Worm (Caenorhabditis elegans) whole organism, young adult: ENCODE measurements around the gene mdmh-35.

Experiments
- B0019.2 ChIP-seq: fragments of 200-800 bp; sonication (Bioruptor generic); conservative IDR thresholded peaks from 2 replicates; pipeline ENCODE4 v1.3.6; 2022; ENCODE audit warnings: missing genetic modification reagents, missing genetic modification characterization, missing compliant biosample characterization
- F22D6.2 ChIP-seq: sonication (generic microtip); optimal IDR thresholded peaks from 2 replicates; lab custom pipeline; 2016; ENCODE audit warnings: mild to moderate bottlenecking, missing genetic modification characterization, missing compliant biosample characterization
- F39B2.1 ChIP-seq: fragments of 200-800 bp; sonication (Bioruptor generic); IDR thresholded peaks from 2 replicates; pipeline ENCODE4 v1.3.6; 2022; ENCODE audit warnings: missing genetic modification reagents, missing genetic modification characterization, missing compliant biosample characterization
- F57A8.1 ChIP-seq: fragments of 200-800 bp; sonication (Bioruptor generic); optimal IDR thresholded peaks from 2 replicates; lab custom pipeline; 2018; ENCODE audit warnings: mild to moderate bottlenecking, missing genetic modification characterization, moderate library complexity, missing compliant biosample characterization
- F57C9.4 ChIP-seq: sonication (generic microtip); optimal IDR thresholded peaks from 2 replicates; lab custom pipeline; 2017; ENCODE audit warnings: mild to moderate bottlenecking, missing genetic modification characterization, missing compliant biosample characterization
- Y53F4B.3 ChIP-seq: fragments of 200-800 bp; sonication (Bioruptor generic); IDR thresholded peaks from 2 replicates; pipeline ENCODE4 v1.3.6; 2022; ENCODE audit warnings: missing genetic modification reagents, missing genetic modification characterization, missing compliant biosample characterization
- Y53G8AR.9 ChIP-seq: fragments of 200-800 bp; sonication (Bioruptor generic); conservative IDR thresholded peaks from 2 replicates; pipeline ENCODE4 v1.3.6; 2022; ENCODE audit warnings: missing genetic modification reagents, missing genetic modification characterization, missing compliant biosample characterization
- Y67H2A.10 ChIP-seq: fragments of 200-800 bp; sonication (Bioruptor generic); conservative IDR thresholded peaks from 2 replicates; pipeline ENCODE4 v1.3.6; 2022; ENCODE audit warnings: missing genetic modification reagents, missing genetic modification characterization, missing compliant biosample characterization
- Y79H2A.3 ChIP-seq: fragments of 200-800 bp; sonication (Bioruptor generic); conservative IDR thresholded peaks from 2 replicates; pipeline ENCODE4 v1.3.6; 2022; ENCODE audit warnings: missing genetic modification reagents, missing genetic modification characterization, missing compliant biosample characterization
- ZK185.1 ChIP-seq: sonication (generic microtip); optimal IDR thresholded peaks from 2 replicates; lab custom pipeline; 2016; ENCODE audit warnings: mild to moderate bottlenecking, missing genetic modification characterization, missing compliant biosample characterization; ENCODE audit not compliant: poor library complexity, severe bottlenecking
- ama-1 ChIP-seq, 3 experiments: fragments of 150-350 bp in 1 of 3; sonication (generic microtip) in 2 of 3; optimal IDR thresholded peaks; 2 replicates each; lab custom pipeline; 2014 to 2018; ENCODE audit warnings: missing biosample characterization in 2 of 3, missing genetic modification characterization in 2 of 3, missing genetic modification reagents in 2 of 3
- aptf-3 ChIP-seq: fragments of 200-800 bp; sonication (Bioruptor generic); IDR thresholded peaks from 2 replicates; pipeline ENCODE4 v1.3.6; 2022; ENCODE audit warnings: missing genetic modification characterization, missing compliant biosample characterization
- atf-7 ChIP-seq: sonication (generic microtip); optimal IDR thresholded peaks from 2 replicates; lab custom pipeline; 2017; ENCODE audit warnings: mild to moderate bottlenecking, missing genetic modification characterization, missing compliant biosample characterization
- bed-1 ChIP-seq: fragments of 200-800 bp; sonication (Bioruptor generic); IDR thresholded peaks from 2 replicates; pipeline ENCODE4 v1.3.6; 2022; ENCODE audit warnings: missing genetic modification reagents, missing genetic modification characterization, missing compliant biosample characterization
- die-1 ChIP-seq: sonication (generic microtip); optimal IDR thresholded peaks from 2 replicates; lab custom pipeline; 2016; ENCODE audit warnings: missing genotype, mild to moderate bottlenecking, missing genetic modification characterization, missing compliant biosample characterization
- egl-18 ChIP-seq: fragments of 200-800 bp; sonication (Bioruptor generic); IDR thresholded peaks from 2 replicates; pipeline ENCODE4 v1.3.6; 2022; ENCODE audit warnings: missing genetic modification reagents, missing genetic modification characterization, missing compliant biosample characterization
- egrh-3 ChIP-seq: fragments of 200-800 bp; sonication (Bioruptor generic); IDR thresholded peaks from 2 replicates; pipeline ENCODE4 v1.3.6; 2022; ENCODE audit warnings: missing genetic modification reagents, missing genetic modification characterization, missing compliant biosample characterization
- ets-4 ChIP-seq: fragments of 200-800 bp; sonication (Bioruptor generic); optimal IDR thresholded peaks from 2 replicates; lab custom pipeline; 2018; ENCODE audit warnings: mild to moderate bottlenecking, missing genetic modification characterization, missing compliant biosample characterization
- fkh-3 ChIP-seq: sonication (generic microtip); optimal IDR thresholded peaks from 2 replicates; lab custom pipeline; 2016; ENCODE audit warnings: mild to moderate bottlenecking, missing genetic modification characterization, missing compliant biosample characterization
- hlh-12 ChIP-seq: sonication (generic microtip); optimal IDR thresholded peaks from 2 replicates; lab custom pipeline; 2016; ENCODE audit warnings: missing genetic modification characterization, missing compliant biosample characterization
- hlh-26 ChIP-seq: fragments of 200-800 bp; sonication (Bioruptor generic); conservative IDR thresholded peaks from 2 replicates; pipeline ENCODE4 v1.3.6; 2022; ENCODE audit warnings: missing genetic modification reagents, missing genetic modification characterization, missing compliant biosample characterization
- hrde-1 ChIP-seq: sonication (generic microtip); optimal IDR thresholded peaks from 2 replicates; lab custom pipeline; 2016; ENCODE audit warnings: missing genetic modification characterization, mild to moderate bottlenecking, missing compliant biosample characterization, moderate library complexity, missing genotype, missing genetic modification reagents, borderline replicate concordance
- hsf-1 ChIP-seq: fragments of 200-800 bp; sonication (Bioruptor generic); IDR thresholded peaks from 2 replicates; pipeline ENCODE4 v1.3.6; 2022; ENCODE audit warnings: missing genetic modification reagents, missing genetic modification characterization, missing compliant biosample characterization
- lag-1 ChIP-seq: fragments of 200-800 bp; sonication (Bioruptor generic); IDR thresholded peaks from 2 replicates; pipeline ENCODE4 v1.3.6; 2022; ENCODE audit warnings: missing genetic modification reagents, missing genetic modification characterization, missing compliant biosample characterization
- let-607 ChIP-seq, 2 experiments: fragments of 200-800 bp in 1 of 2; sonication (Bioruptor generic) in 1 of 2; sonication (generic microtip) in 1 of 2; optimal IDR thresholded peaks; 2 replicates each; lab custom pipeline; 2016 to 2018; ENCODE audit warnings: mild to moderate bottlenecking in 2 of 2, missing compliant biosample characterization in 2 of 2, missing genetic modification characterization in 2 of 2, moderate library complexity in 2 of 2, missing genotype in 1 of 2
- lir-1 ChIP-seq: fragments of 200-800 bp; sonication (Bioruptor generic); conservative IDR thresholded peaks from 2 replicates; pipeline ENCODE4 v1.3.6; 2022; ENCODE audit warnings: missing genetic modification reagents, missing genetic modification characterization, missing compliant biosample characterization
- lsl-1 ChIP-seq: fragments of 200-800 bp; sonication (Bioruptor generic); optimal IDR thresholded peaks from 2 replicates; lab custom pipeline; 2018; ENCODE audit warnings: mild to moderate bottlenecking, missing genetic modification characterization, moderate library complexity, missing compliant biosample characterization
- madf-6 ChIP-seq: fragments of 200-800 bp; sonication (Bioruptor generic); IDR thresholded peaks from 2 replicates; pipeline ENCODE4 v1.3.6; 2022; ENCODE audit warnings: missing genetic modification reagents, missing genetic modification characterization, missing compliant biosample characterization
- mcd-1 ChIP-seq: fragments of 200-800 bp; sonication (Bioruptor generic); IDR thresholded peaks from 2 replicates; pipeline ENCODE4 v1.3.6; 2022; ENCODE audit warnings: missing genetic modification reagents, missing genetic modification characterization, missing compliant biosample characterization
- mes-4 ChIP-seq: sonication (generic microtip); optimal IDR thresholded peaks from 2 replicates; lab custom pipeline; 2016; ENCODE audit warnings: missing genotype, missing genetic modification characterization, missing compliant biosample characterization
- nhr-80 ChIP-seq: sonication (generic microtip); optimal IDR thresholded peaks from 2 replicates; lab custom pipeline; 2016; ENCODE audit warnings: missing genetic modification characterization, missing compliant biosample characterization
- nhr-90 ChIP-seq: sonication (generic microtip); optimal IDR thresholded peaks from 2 replicates; lab custom pipeline; 2016; ENCODE audit warnings: missing genotype, mild to moderate bottlenecking, missing genetic modification characterization, missing compliant biosample characterization
- pbrm-1 ChIP-seq: fragments of 200-800 bp; sonication (Bioruptor generic); IDR thresholded peaks from 2 replicates; pipeline ENCODE4 v1.3.6; 2022; ENCODE audit warnings: missing genetic modification reagents, missing genetic modification characterization, missing compliant biosample characterization
- rcor-1 ChIP-seq: fragments of 200-800 bp; sonication (Bioruptor generic); IDR thresholded peaks from 2 replicates; pipeline ENCODE4 v1.3.6; 2022; ENCODE audit warnings: missing genetic modification reagents, missing genetic modification characterization, missing compliant biosample characterization
- sdz-38 ChIP-seq: sonication (generic microtip); optimal IDR thresholded peaks from 2 replicates; lab custom pipeline; 2016; ENCODE audit warnings: missing genotype, missing genetic modification characterization, missing compliant biosample characterization
- snpc-1.1 ChIP-seq: sonication (generic microtip); optimal IDR thresholded peaks from 2 replicates; lab custom pipeline; 2017; ENCODE audit warnings: missing genetic modification characterization, mild to moderate bottlenecking, missing compliant biosample characterization, antibody characterized with exemption, moderate library complexity, missing genotype, missing genetic modification reagents; ENCODE audit not compliant: insufficient read depth
- tbx-9 ChIP-seq: sonication (generic microtip); optimal IDR thresholded peaks from 2 replicates; lab custom pipeline; 2016; ENCODE audit warnings: borderline replicate concordance, missing genetic modification characterization, inconsistent platforms, missing compliant biosample characterization
- tlf-1 ChIP-seq: fragments of 200-800 bp; sonication (Bioruptor generic); optimal IDR thresholded peaks from 2 replicates; lab custom pipeline; 2018; ENCODE audit warnings: mild to moderate bottlenecking, missing genetic modification characterization, missing compliant biosample characterization
- unc-130 ChIP-seq: sonication (generic microtip); optimal IDR thresholded peaks from 2 replicates; lab custom pipeline; 2016; ENCODE audit warnings: missing genetic modification reagents, missing genetic modification characterization, missing compliant biosample characterization
- unc-62 ChIP-seq: fragments of 150-350 bp; optimal IDR thresholded peaks from 2 replicates; lab custom pipeline; 2014; ENCODE audit warnings: missing biosample characterization, missing genetic modification reagents, missing genetic modification characterization
- ztf-18 ChIP-seq: sonication (generic microtip); optimal IDR thresholded peaks from 2 replicates; lab custom pipeline; 2016; ENCODE audit warnings: missing genotype, mild to moderate bottlenecking, missing genetic modification characterization, missing compliant biosample characterization
- ztf-26 ChIP-seq: sonication (generic microtip); optimal IDR thresholded peaks from 2 replicates; lab custom pipeline; 2017; ENCODE audit warnings: missing genetic modification characterization, missing compliant biosample characterization
- ztf-28 ChIP-seq: fragments of 200-800 bp; sonication (Bioruptor generic); IDR thresholded peaks from 2 replicates; pipeline ENCODE4 v1.3.6; 2022; ENCODE audit warnings: missing genetic modification reagents, missing genetic modification characterization, missing compliant biosample characterization
- ztf-3 ChIP-seq: fragments of 200-800 bp; sonication (Bioruptor generic); optimal IDR thresholded peaks from 2 replicates; lab custom pipeline; 2018; ENCODE audit warnings: mild to moderate bottlenecking, missing genetic modification characterization, missing compliant biosample characterization
- ztf-6 ChIP-seq: fragments of 200-800 bp; sonication (Bioruptor generic); IDR thresholded peaks from 2 replicates; pipeline ENCODE4 v1.3.6; 2022; ENCODE audit warnings: missing genetic modification reagents, missing genetic modification characterization, missing compliant biosample characterization

Gene mdmh-35

DNA sequence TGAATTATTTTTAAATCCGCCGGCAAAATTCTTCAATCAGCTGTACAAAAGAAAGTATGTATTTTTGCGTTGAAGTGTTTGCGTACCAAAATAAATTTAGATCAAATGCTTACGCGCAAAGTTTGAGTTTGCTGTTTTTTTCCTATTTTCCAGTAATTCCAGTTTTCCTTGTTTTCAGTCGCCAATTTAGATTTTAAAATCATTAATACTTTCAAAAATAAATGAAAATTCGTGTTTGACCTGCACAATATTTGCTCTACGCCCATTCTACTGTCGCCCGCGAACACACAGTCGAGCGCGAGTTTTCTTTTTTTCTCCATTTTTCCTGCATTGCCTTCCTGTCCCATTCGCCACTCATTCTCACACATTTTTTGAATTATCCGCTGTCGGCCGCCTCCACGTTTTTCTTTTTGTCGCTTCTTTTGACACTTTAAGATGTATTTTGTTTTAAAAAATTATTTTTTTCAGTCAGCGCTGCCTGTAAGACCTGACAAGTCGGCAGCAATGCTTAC, 37.3 kb upstream of the mdmh-35 start, which contains the start of gene ptc-1 (continued):
- TF ChIP-seq hlh-26 (GFP tag; lab: Robert Waterston, UW) (no peak), let-607 (tag; optimal IDR thresholded peaks at IDR 0.05; lab: Kevin White, UChicago) (no peak), F39B2.1 (GFP tag; lab: Robert Waterston, UW) (no peak), lsl-1 (GFP tag; lab: Kevin White, UChicago) (peak; percentile 78), ztf-28 (GFP tag; lab: Robert Waterston, UW) (no peak), ztf-26 (tag; lab: Kevin White, UChicago) (no peak), mes-4 (tag; lab: Kevin White, UChicago) (no peak), atf-7 (no peak), madf-6 (peak; percentile 91), B0019.2 (GFP tag; lab: Robert Waterston, UW) (0 out of 2 replicates have a peak, but pooled peaks have one; percentile 21), F22D6.2 (tag; lab: Kevin White, UChicago) (no peak), egrh-3 (GFP tag; lab: Robert Waterston, UW) (no peak), ets-4 (GFP tag; lab: Kevin White, UChicago) (no peak), hsf-1 (GFP tag; lab: Robert Waterston, UW) (peak; percentile 72), ztf-18 (tag; lab: Kevin White, UChicago) (no peak), hlh-12 (no peak), hrde-1 (tag; lab: Kevin White, UChicago) (no peak), pbrm-1 (no peak), ztf-3 (GFP tag; lab: Kevin White, UChicago) (no peak), sdz-38 (tag; lab: Kevin White, UChicago) (no peak), F57C9.4 (tag; lab: Kevin White, UChicago) (no peak), ZK185.1 (tag; lab: Kevin White, UChicago) (no peak), aptf-3 (GFP tag; lab: Robert Waterston, UW) (no peak), die-1 (tag; lab: Kevin White, UChicago) (no peak), unc-130 (GFP tag; lab: Kevin White, UChicago) (peak; percentile 17), unc-62 (GFP tag; lab: Kevin White, UChicago) (no peak), rcor-1 (GFP tag; lab: Robert Waterston, UW) (no peak), ama-1 (optimal IDR thresholded peaks at IDR 0.05; lab: Kevin White, UChicago) (no peak), ama-1 (GFP tag; optimal IDR thresholded peaks at IDR 0.05; lab: Kevin White, UChicago) (no peak), fkh-3 (tag; lab: Kevin White, UChicago) (no peak), Y53G8AR.9 (no peak), snpc-1.1 (peak; percentile 55), F57A8.1 (GFP tag; lab: Kevin White, UChicago) (no peak), tlf-1 (GFP tag; lab: Kevin White, UChicago) (peak; percentile 9), tbx-9 (tag; lab: Kevin White, UChicago) (no peak), Y67H2A.10 (no peak), lir-1 (no peak), bed-1 (GFP tag; lab: Robert Waterston, UW) (no peak), nhr-90 (tag; lab: Kevin White, UChicago) (no peak), lag-1 (GFP tag; lab: Robert Waterston, UW) (no peak), egl-18 (GFP tag; lab: Robert Waterston, UW) (no peak), nhr-80 (no peak), Y53F4B.3 (GFP tag; lab: Robert Waterston, UW) (no peak), mcd-1 (GFP tag; lab: Robert Waterston, UW) (no peak), ztf-6 (GFP tag; lab: Robert Waterston, UW) (no peak), Y79H2A.3 (no peak)
